Worm (Caenorhabditis elegans) whole organism, late embryonic: ENCODE data around the gene C01B10.44.

ENCODE experiments used
- C38D4.7 ChIP-seq: fragments of 200-800 bp; sonication (Bioruptor generic); optimal IDR thresholded peaks from 2 replicates; lab custom pipeline; 2018; ENCODE audit warnings: mild to moderate bottlenecking, missing genetic modification characterization, moderate library complexity, missing compliant biosample characterization
- F13H6.1 ChIP-seq: sonication (generic microtip); optimal IDR thresholded peaks from 2 replicates; lab custom pipeline; 2016; ENCODE audit warnings: missing genetic modification characterization, missing compliant biosample characterization
- K02D7.2 ChIP-seq: sonication (generic microtip); optimal IDR thresholded peaks from 2 replicates; lab custom pipeline; 2017; ENCODE audit warnings: mild to moderate bottlenecking, missing genetic modification characterization, missing compliant biosample characterization
- K09A11.1 ChIP-seq: sonication (generic microtip); optimal IDR thresholded peaks from 2 replicates; lab custom pipeline; 2017; ENCODE audit warnings: antibody characterized with exemption, mild to moderate bottlenecking, missing genetic modification characterization, missing compliant biosample characterization; ENCODE audit not compliant: insufficient read depth
- Y22D7AL.16 ChIP-seq: sonication (generic microtip); optimal IDR thresholded peaks from 2 replicates; lab custom pipeline; 2016; ENCODE audit warnings: missing genetic modification characterization, missing compliant biosample characterization
- ahr-1 ChIP-seq: sonication (generic microtip); optimal IDR thresholded peaks from 2 replicates; lab custom pipeline; 2016; ENCODE audit warnings: missing genetic modification characterization, missing compliant biosample characterization
- ama-1 ChIP-seq: fragments of 150-350 bp; optimal IDR thresholded peaks from 2 replicates; lab custom pipeline; 2014
- ceh-14 ChIP-seq: sonication (generic microtip); optimal IDR thresholded peaks from 2 replicates; lab custom pipeline; 2016; ENCODE audit warnings: missing genotype, missing genetic modification characterization, missing compliant biosample characterization
- ceh-18 ChIP-seq: sonication (generic microtip); optimal IDR thresholded peaks from 2 replicates; lab custom pipeline; 2016; ENCODE audit warnings: missing genetic modification characterization, missing compliant biosample characterization
- ceh-19 ChIP-seq: fragments of 200-800 bp; sonication (Bioruptor generic); optimal IDR thresholded peaks from 2 replicates; lab custom pipeline; 2018; ENCODE audit warnings: mild to moderate bottlenecking, missing genetic modification characterization, missing compliant biosample characterization
- ceh-2 ChIP-seq: sonication (generic microtip); optimal IDR thresholded peaks from 2 replicates; lab custom pipeline; 2016; ENCODE audit warnings: missing genotype, missing genetic modification characterization, missing compliant biosample characterization
- ceh-22 ChIP-seq: sonication (generic microtip); optimal IDR thresholded peaks from 2 replicates; lab custom pipeline; 2017; ENCODE audit warnings: missing biosample characterization, missing genetic modification characterization
- ceh-24 ChIP-seq: sonication (generic microtip); optimal IDR thresholded peaks from 2 replicates; lab custom pipeline; 2016; ENCODE audit warnings: mild to moderate bottlenecking, missing genetic modification characterization, missing compliant biosample characterization
- ceh-30 ChIP-seq: fragments of 150-350 bp; optimal IDR thresholded peaks from 2 replicates; lab custom pipeline; 2014; ENCODE audit warnings: missing biosample characterization, missing genetic modification characterization
- ceh-34 ChIP-seq: sonication (generic microtip); optimal IDR thresholded peaks from 2 replicates; lab custom pipeline; 2016; ENCODE audit warnings: mild to moderate bottlenecking, missing genetic modification characterization, missing compliant biosample characterization
- ceh-6 ChIP-seq: fragments of 200-800 bp; sonication (Bioruptor generic); optimal IDR thresholded peaks from 2 replicates; lab custom pipeline; 2018; ENCODE audit warnings: mild to moderate bottlenecking, missing genetic modification characterization, missing compliant biosample characterization
- che-1 ChIP-seq: sonication (generic microtip); optimal IDR thresholded peaks from 2 replicates; lab custom pipeline; 2016; ENCODE audit warnings: mild to moderate bottlenecking, missing genetic modification characterization, missing compliant biosample characterization
- dve-1 ChIP-seq: sonication (generic microtip); optimal IDR thresholded peaks from 2 replicates; lab custom pipeline; 2017; ENCODE audit warnings: antibody characterized with exemption, mild to moderate bottlenecking, missing genetic modification characterization, missing compliant biosample characterization
- elt-2 ChIP-seq: sonication (generic microtip); optimal IDR thresholded peaks from 2 replicates; lab custom pipeline; 2016; ENCODE audit warnings: missing genetic modification reagents, missing genetic modification characterization, missing compliant biosample characterization
- eyg-1 ChIP-seq: sonication (generic microtip); optimal IDR thresholded peaks from 2 replicates; lab custom pipeline; 2016; ENCODE audit warnings: missing genotype, missing genetic modification characterization, missing compliant biosample characterization
- fax-1 ChIP-seq: sonication (generic microtip); optimal IDR thresholded peaks from 2 replicates; lab custom pipeline; 2016; ENCODE audit warnings: missing genotype, missing genetic modification characterization, missing compliant biosample characterization
- gmeb-2 ChIP-seq: sonication (generic microtip); optimal IDR thresholded peaks from 2 replicates; lab custom pipeline; 2016; ENCODE audit warnings: missing genetic modification characterization, inconsistent platforms, missing compliant biosample characterization
- hlh-13 ChIP-seq: fragments of 200-800 bp; sonication (Bioruptor generic); optimal IDR thresholded peaks from 2 replicates; lab custom pipeline; 2018; ENCODE audit warnings: mild to moderate bottlenecking, missing genetic modification characterization, missing compliant biosample characterization
- hlh-30 ChIP-seq: sonication (generic microtip); optimal IDR thresholded peaks from 2 replicates; lab custom pipeline; 2017; ENCODE audit warnings: antibody characterized with exemption, missing genetic modification characterization, missing compliant biosample characterization; ENCODE audit not compliant: insufficient read depth
- hlh-6 ChIP-seq: sonication (generic microtip); optimal IDR thresholded peaks from 2 replicates; lab custom pipeline; 2016; ENCODE audit warnings: missing genotype, missing genetic modification characterization, missing compliant biosample characterization
- hlh-8 ChIP-seq: sonication (generic microtip); optimal IDR thresholded peaks from 2 replicates; lab custom pipeline; 2016; ENCODE audit warnings: missing genotype, missing genetic modification characterization, missing compliant biosample characterization
- lim-6 ChIP-seq: sonication (generic microtip); optimal IDR thresholded peaks from 2 replicates; lab custom pipeline; 2016; ENCODE audit warnings: missing genetic modification characterization, missing compliant biosample characterization
- lin-11 ChIP-seq: fragments of 200-800 bp; sonication (Bioruptor generic); optimal IDR thresholded peaks from 2 replicates; lab custom pipeline; 2018; ENCODE audit warnings: mild to moderate bottlenecking, missing genetic modification characterization, missing compliant biosample characterization
- madf-2 ChIP-seq: sonication (generic microtip); optimal IDR thresholded peaks from 2 replicates; lab custom pipeline; 2017; ENCODE audit warnings: missing genetic modification characterization, missing compliant biosample characterization
- nhr-11 ChIP-seq: fragments of 150-350 bp; optimal IDR thresholded peaks from 2 replicates; lab custom pipeline; 2014; ENCODE audit warnings: missing biosample characterization, missing genetic modification characterization
- npax-4 ChIP-seq: sonication (generic microtip); optimal IDR thresholded peaks from 2 replicates; lab custom pipeline; 2016; ENCODE audit warnings: missing genetic modification characterization, missing compliant biosample characterization
- pat-9 ChIP-seq: fragments of 200-800 bp; sonication (Bioruptor generic); optimal IDR thresholded peaks from 2 replicates; lab custom pipeline; 2018; ENCODE audit warnings: mild to moderate bottlenecking, missing genetic modification characterization, moderate library complexity, missing compliant biosample characterization
- pax-1 ChIP-seq: fragments of 150-350 bp; optimal IDR thresholded peaks from 2 replicates; lab custom pipeline; 2014; ENCODE audit warnings: missing biosample characterization, missing genetic modification characterization
- pha-2 ChIP-seq: sonication (generic microtip); optimal IDR thresholded peaks from 2 replicates; lab custom pipeline; 2017; ENCODE audit warnings: mild to moderate bottlenecking, missing genetic modification characterization, missing compliant biosample characterization
- ref-2 ChIP-seq: sonication (generic microtip); optimal IDR thresholded peaks from 2 replicates; lab custom pipeline; 2016; ENCODE audit warnings: missing genetic modification characterization, missing compliant biosample characterization
- rnt-1 ChIP-seq: sonication (generic microtip); optimal IDR thresholded peaks from 2 replicates; lab custom pipeline; 2016; ENCODE audit warnings: missing genetic modification characterization, missing compliant biosample characterization
- sox-2 ChIP-seq: fragments of 200-800 bp; sonication (Bioruptor generic); IDR thresholded peaks from 2 replicates; pipeline ENCODE4 v1.3.6; 2022; ENCODE audit warnings: missing genetic modification reagents, missing genetic modification characterization, missing compliant biosample characterization
- sox-4 ChIP-seq: sonication (generic microtip); optimal IDR thresholded peaks from 2 replicates; lab custom pipeline; 2017; ENCODE audit warnings: mild to moderate bottlenecking, missing genetic modification characterization, inconsistent platforms, missing compliant biosample characterization
- syd-9 ChIP-seq: sonication (generic microtip); optimal IDR thresholded peaks from 2 replicates; lab custom pipeline; 2016; ENCODE audit warnings: mild to moderate bottlenecking, missing genetic modification characterization, moderate library complexity, missing compliant biosample characterization
- tbx-2 ChIP-seq: sonication (generic microtip); optimal IDR thresholded peaks from 2 replicates; lab custom pipeline; 2016; ENCODE audit warnings: missing genetic modification characterization, missing compliant biosample characterization
- tbx-7 ChIP-seq: sonication (generic microtip); optimal IDR thresholded peaks from 2 replicates; lab custom pipeline; 2016; ENCODE audit warnings: missing genotype, missing genetic modification characterization, missing compliant biosample characterization
- unc-55 ChIP-seq: sonication (generic microtip); optimal IDR thresholded peaks from 2 replicates; lab custom pipeline; 2017; ENCODE audit warnings: missing biosample characterization, missing genetic modification reagents, missing genetic modification characterization
- unc-86 ChIP-seq: sonication (generic microtip); optimal IDR thresholded peaks from 2 replicates; lab custom pipeline; 2016; ENCODE audit warnings: missing genetic modification characterization, missing compliant biosample characterization
- zip-5 ChIP-seq: sonication (generic microtip); optimal IDR thresholded peaks from 2 replicates; lab custom pipeline; 2016; ENCODE audit warnings: missing genetic modification characterization, missing compliant biosample characterization

The C01B10.44 gene

DNA sequence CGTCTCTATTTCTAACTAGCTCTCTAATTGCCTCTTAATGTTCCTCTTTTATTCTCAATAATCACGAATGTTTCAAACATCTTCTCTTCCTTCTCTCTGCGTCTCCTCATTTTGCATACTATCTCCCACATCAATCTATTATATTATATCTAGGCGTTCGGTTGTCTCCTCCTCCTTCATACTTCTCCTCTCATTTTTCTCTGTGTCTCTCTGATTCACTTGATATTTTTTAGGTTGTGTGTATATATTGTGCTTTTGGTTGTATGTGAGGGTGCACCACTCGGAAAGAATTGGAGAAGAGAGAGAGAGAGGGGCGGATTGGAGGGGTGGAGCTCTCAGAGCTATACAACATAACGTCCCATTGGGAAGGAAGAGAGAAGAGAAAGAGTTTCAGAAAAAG lies 25.1 kb downstream of the C01B10.44 start (continued):
- peak; percentile 60 for TF ChIP-seq ceh-2
- TF ChIP-seq ceh-19, result peak; percentile 49
- peak; percentile 18 for TF ChIP-seq ref-2
- TF ChIP-seq lim-6 (tag; lab: Kevin White, UChicago), result peak; percentile 9
- TF ChIP-seq ceh-30 (tag; lab: Kevin White, UChicago), result no peak
- no peak for TF ChIP-seq madf-2 (tag; lab: Kevin White, UChicago)
- no peak for TF ChIP-seq sox-2 (GFP tag; lab: Robert Waterston, UW)
- peak; percentile 91 for TF ChIP-seq unc-55 (GFP tag; lab: Kevin White, UChicago)
- TF ChIP-seq nhr-11 (tag; lab: Kevin White, UChicago), result peak; percentile 54
- no peak for TF ChIP-seq pat-9 (tag; lab: Kevin White, UChicago)
- peak; percentile 54 for TF ChIP-seq ceh-22 (tag; lab: Kevin White, UChicago)
- TF ChIP-seq sox-4 (tag; lab: Kevin White, UChicago), result no peak
- TF ChIP-seq hlh-13 (GFP tag; lab: Kevin White, UChicago), result no peak
- no peak for TF ChIP-seq unc-86
- no peak for TF ChIP-seq C38D4.7 (GFP tag; lab: Kevin White, UChicago)
- no peak for TF ChIP-seq hlh-6 (tag; lab: Kevin White, UChicago)
- no peak for TF ChIP-seq ceh-6 (GFP tag; lab: Kevin White, UChicago)
- TF ChIP-seq rnt-1 (tag; lab: Kevin White, UChicago), result peak; percentile 68
- peak; percentile 73 for TF ChIP-seq pha-2 (tag; lab: Kevin White, UChicago)
- peak; percentile 29 for TF ChIP-seq pax-1
- TF ChIP-seq ama-1 (lab: Kevin White, UChicago), result no peak
- no peak for TF ChIP-seq npax-4 (tag; lab: Kevin White, UChicago)
- TF ChIP-seq K02D7.2 (tag; lab: Kevin White, UChicago), result no peak
- peak; percentile 71 for TF ChIP-seq tbx-2 (tag; lab: Kevin White, UChicago)

DNA sequence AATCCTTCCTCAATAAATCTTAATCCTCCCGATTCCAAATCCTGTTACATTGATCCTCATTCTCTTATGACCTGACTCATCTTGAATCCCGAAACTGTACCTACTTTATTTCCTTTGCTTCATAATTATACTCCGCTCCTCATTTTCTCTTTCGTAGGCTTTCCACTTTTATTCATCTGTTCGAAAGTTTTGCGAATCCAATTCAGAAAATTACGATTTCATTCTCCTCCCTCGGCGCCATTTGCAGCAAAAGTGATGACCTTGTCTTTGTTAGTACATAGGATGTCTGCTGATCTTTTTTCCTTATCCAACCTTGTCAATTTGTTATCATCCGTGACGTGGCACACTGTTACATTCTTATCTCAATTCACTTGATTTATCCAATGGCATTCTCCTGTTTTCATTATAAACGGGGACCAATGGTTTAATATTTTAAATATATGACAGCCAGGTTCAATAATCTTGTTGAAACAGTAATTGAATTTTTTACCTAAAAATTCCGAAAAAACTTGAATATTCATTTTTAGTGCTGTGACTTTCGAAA lies 29.1 kb downstream of the C01B10.44 start:
- TF ChIP-seq ceh-14 (no peak), pha-2 (tag; lab: Kevin White, UChicago) (no peak), zip-5 (no peak), ceh-2 (no peak)

DNA sequence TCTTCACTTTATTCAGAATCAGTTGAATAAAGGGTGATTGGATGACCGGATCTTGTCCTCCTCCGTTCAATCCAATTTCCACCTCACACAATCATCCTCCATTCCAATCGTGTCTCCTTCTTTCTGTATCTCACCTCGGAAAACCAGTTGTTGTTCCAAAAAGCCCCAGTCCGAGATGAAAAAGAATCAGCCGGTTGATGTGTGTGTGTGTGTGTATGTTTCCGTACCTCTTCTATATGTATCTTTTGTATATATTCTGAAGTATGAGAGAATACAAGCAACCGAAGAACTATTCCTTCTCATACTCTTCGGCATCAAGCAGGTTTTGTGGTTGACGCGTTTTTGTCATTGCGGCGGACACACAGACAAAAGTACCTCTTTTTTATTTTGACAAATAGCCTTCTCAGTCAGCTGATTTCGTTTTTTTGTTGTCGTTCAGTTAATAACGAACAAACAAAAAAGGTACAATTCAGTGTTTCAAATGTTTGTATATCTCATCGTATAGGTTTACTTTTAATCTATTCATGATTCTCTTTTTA lies 30.2 kb downstream of the C01B10.44 start:
- TF ChIP-seq madf-2 (tag; lab: Kevin White, UChicago), result no peak
- no peak for TF ChIP-seq ahr-1 (tag; lab: Kevin White, UChicago)
- TF ChIP-seq pax-1, result no peak
- TF ChIP-seq eyg-1 (tag; lab: Kevin White, UChicago), result no peak
- no peak for TF ChIP-seq dve-1 (tag; lab: Kevin White, UChicago)
- no peak for TF ChIP-seq lin-11 (tag; lab: Kevin White, UChicago)
- TF ChIP-seq F13H6.1 (tag; lab: Kevin White, UChicago), result no peak
- no peak for TF ChIP-seq ceh-24 (tag; lab: Kevin White, UChicago)
- no peak for TF ChIP-seq Y22D7AL.16
- TF ChIP-seq fax-1 (tag; lab: Kevin White, UChicago), result no peak
- TF ChIP-seq rnt-1 (tag; lab: Kevin White, UChicago), result no peak
- no peak for TF ChIP-seq npax-4 (tag; lab: Kevin White, UChicago)
- no peak for TF ChIP-seq ceh-18 (tag; lab: Kevin White, UChicago)
- TF ChIP-seq hlh-30 (tag; lab: Kevin White, UChicago), result no peak
- no peak for TF ChIP-seq ceh-2
- TF ChIP-seq che-1 (tag; lab: Kevin White, UChicago), result no peak

DNA sequence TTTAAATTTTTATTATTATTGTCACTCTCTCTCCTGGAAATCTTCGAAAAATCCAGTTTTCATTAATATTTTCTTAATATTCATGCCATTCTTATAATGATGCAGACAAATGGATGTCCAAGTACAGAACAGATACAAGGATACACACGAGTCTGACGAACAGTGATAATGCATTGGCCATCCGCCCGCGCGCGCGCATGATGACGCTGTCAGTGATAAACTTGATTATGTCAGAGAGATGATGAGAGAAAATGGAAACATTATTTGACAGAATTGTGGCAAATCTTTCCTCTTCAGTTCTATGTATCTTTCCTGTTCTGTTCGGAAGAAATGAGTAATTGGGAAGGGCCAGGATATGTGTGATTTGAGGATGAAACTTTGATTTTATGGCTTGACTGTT lies 32.3 kb downstream of the C01B10.44 start:
- TF ChIP-seq K09A11.1, result no peak
- no peak for TF ChIP-seq zip-5
- TF ChIP-seq fax-1 (tag; lab: Kevin White, UChicago), result no peak
- TF ChIP-seq hlh-30 (tag; lab: Kevin White, UChicago), result no peak
- no peak for TF ChIP-seq gmeb-2 (tag; lab: Kevin White, UChicago)
- TF ChIP-seq madf-2 (tag; lab: Kevin White, UChicago), result no peak
- TF ChIP-seq tbx-7 (tag; lab: Kevin White, UChicago), result no peak
- no peak for TF ChIP-seq hlh-8 (tag; lab: Kevin White, UChicago)
- TF ChIP-seq syd-9 (tag; lab: Kevin White, UChicago), result no peak
- no peak for TF ChIP-seq lin-11 (tag; lab: Kevin White, UChicago)
- TF ChIP-seq tbx-2 (tag; lab: Kevin White, UChicago), result no peak
- TF ChIP-seq elt-2 (tag; lab: Kevin White, UChicago), result no peak
- no peak for TF ChIP-seq ceh-34 (tag; lab: Kevin White, UChicago)
- no peak for TF ChIP-seq ceh-24 (tag; lab: Kevin White, UChicago)
- TF ChIP-seq unc-55 (GFP tag; lab: Kevin White, UChicago), result no peak
- TF ChIP-seq rnt-1 (tag; lab: Kevin White, UChicago), result no peak
- no peak for TF ChIP-seq dve-1 (tag; lab: Kevin White, UChicago)
- no peak for TF ChIP-seq ceh-2
